Fruit fly (Drosophila melanogaster): Measurements from ENCODE around the gene CG43739.
A peak's percentile ranks its signal among the peaks of the same experiment; 100 is the strongest.

Gene CG43739

dm6 chr2L:20917235-20918055, 1.3 kb downstream of the CG43739 start (continued):
- TF ChIP-seq wek (GFP tag; optimal IDR thresholded peaks at IDR 0.05), result no peak
- TF ChIP-seq ci (GFP tag; IDR thresholded peaks at IDR 0.05), result 0 out of 3 replicates have a peak, but pooled peaks have one; percentile 42
- TF ChIP-seq Adf1 (GFP tag; IDR thresholded peaks at IDR 0.05), result no peak
- TF ChIP-seq Rfx (GFP tag; IDR thresholded peaks at IDR 0.05), result peak; percentile 45; the same call in 1 of the 2 replicates
- TF ChIP-seq ham (GFP tag; IDR thresholded peaks at IDR 0.05), result no peak
- peak in 1 of 2 experiments; percentile 57 for TF ChIP-seq dpn (GFP tag; optimal IDR thresholded peaks at IDR 0.05)
- TF ChIP-seq NC2α (GFP tag; optimal IDR thresholded peaks at IDR 0.05), result no peak
- peak; percentile 79 for TF ChIP-seq exex (tag; optimal IDR thresholded peaks at IDR 0.05)
- TF ChIP-seq lola (GFP tag; optimal IDR thresholded peaks at IDR 0.05), result peak in 1 of 3 experiments; percentile 85
- no peak for TF ChIP-seq Lpt (GFP tag; optimal IDR thresholded peaks at IDR 0.05)
- no peak for TF ChIP-seq CG14050 (GFP tag; IDR thresholded peaks at IDR 0.05)
- peak; percentile 75 for TF ChIP-seq D19A (tag; optimal IDR thresholded peaks at IDR 0.05)
- peak; percentile 91 for TF ChIP-seq Blimp-1 (GFP tag; optimal IDR thresholded peaks at IDR 0.05)
- TF ChIP-seq CG7928 (GFP tag; optimal IDR thresholded peaks at IDR 0.05), result peak; percentile 56
- peak; percentile 15 for TF ChIP-seq Hand (GFP tag; optimal IDR thresholded peaks at IDR 0.05)
- no peak for TF ChIP-seq sens-2 (GFP tag; IDR thresholded peaks at IDR 0.05)
- no peak for TF ChIP-seq lbe (GFP tag; optimal IDR thresholded peaks at IDR 0.05)
- 0 out of 3 replicates have a peak, but pooled peaks have one; percentile 31 for TF ChIP-seq ken (GFP tag; IDR thresholded peaks at IDR 0.05)
- TF ChIP-seq CG6791 (GFP tag; IDR thresholded peaks at IDR 0.05; ENCODE audit: partially characterized antibody), result no peak
- TF ChIP-seq Dek (tag; optimal IDR thresholded peaks at IDR 0.05), result peak; percentile 48
- peak; percentile 87 for TF ChIP-seq CG7372 (GFP tag; IDR thresholded peaks at IDR 0.05)
- peak; percentile 92 for TF ChIP-seq Xrp1 (GFP tag; IDR thresholded peaks at IDR 0.05)
- TF ChIP-seq CG10654 (GFP tag; optimal IDR thresholded peaks at IDR 0.05), result peak; percentile 82
- peak; percentile 26 for TF ChIP-seq CG9609 (GFP tag; optimal IDR thresholded peaks at IDR 0.05)
- peak; percentile 94 for TF ChIP-seq CG4707 (GFP tag; optimal IDR thresholded peaks at IDR 0.05)
- TF ChIP-seq odd (GFP tag; optimal IDR thresholded peaks at IDR 0.05), result peak; percentile 58
- peak; percentile 96 for TF ChIP-seq Fer1 (GFP tag; optimal IDR thresholded peaks at IDR 0.05)
- TF ChIP-seq Hr78 (GFP tag; optimal IDR thresholded peaks at IDR 0.05), result peak in 1 of 2 experiments; percentile 46
- TF ChIP-seq CG30403 (GFP tag; optimal IDR thresholded peaks at IDR 0.05), result peak; percentile 85
- TF ChIP-seq CG13624 (GFP tag; optimal IDR thresholded peaks at IDR 0.05), result no peak
- no peak for TF ChIP-seq Mrtf (GFP tag; IDR thresholded peaks at IDR 0.05)
- no peak for TF ChIP-seq CG2889 (GFP tag; IDR thresholded peaks at IDR 0.05)
- TF ChIP-seq Atf6 (GFP tag; IDR thresholded peaks at IDR 0.05), result peak; percentile 64
- peak; percentile 19 for TF ChIP-seq fd64A (GFP tag; optimal IDR thresholded peaks at IDR 0.05)
- TF ChIP-seq gro (GFP tag; optimal IDR thresholded peaks at IDR 0.05), result no peak
- TF ChIP-seq CG8089 (GFP tag; optimal IDR thresholded peaks at IDR 0.05), result no peak
- TF ChIP-seq Hey (tag; optimal IDR thresholded peaks at IDR 0.05), result no peak
- no peak for TF ChIP-seq CG17912 (GFP tag; optimal IDR thresholded peaks at IDR 0.05)
- peak; percentile 83 for TF ChIP-seq Spps (tag; optimal IDR thresholded peaks at IDR 0.05)
- no peak for TF ChIP-seq CG14014 (GFP tag; IDR thresholded peaks at IDR 0.05)
- no peak for TF ChIP-seq hth (optimal IDR thresholded peaks at IDR 0.05)
- no peak for TF ChIP-seq Mad (GFP tag; optimal IDR thresholded peaks at IDR 0.05)
- no peak; the same call in 1 of the 2 replicates for TF ChIP-seq CG1024 (GFP tag; IDR thresholded peaks at IDR 0.05)
- TF ChIP-seq en (GFP tag; optimal IDR thresholded peaks at IDR 0.05), result no peak
- TF ChIP-seq lmd (GFP tag; IDR thresholded peaks at IDR 0.05), result peak; percentile 70
- no peak for TF ChIP-seq CG15479 (GFP tag; optimal IDR thresholded peaks at IDR 0.05)
- peak; percentile 50 for TF ChIP-seq Abd-B (GFP tag; optimal IDR thresholded peaks at IDR 0.05)
- peak; percentile 21; the same call in 1 of the 2 replicates for TF ChIP-seq Oaz (GFP tag; IDR thresholded peaks at IDR 0.05)
- TF ChIP-seq nau (GFP tag; optimal IDR thresholded peaks at IDR 0.05), result peak; percentile 90
